Fruit fly (Drosophila melanogaster): Measurements from ENCODE around the gene cbt.

- no peak for TF ChIP-seq Dll (optimal IDR thresholded peaks at IDR 0.05)
- TF ChIP-seq EcR (GFP tag; optimal IDR thresholded peaks at IDR 0.05): no peak
- TF ChIP-seq pan (optimal IDR thresholded peaks at IDR 0.05): no peak
These were observed 46.9 kb upstream of the cbt start for dm6 chr2L:526192-526923.
